Worm (Caenorhabditis elegans) whole organism, L2 larva: ENCODE data around the gene F31F6.3.

Experiments
- R02D3.7 ChIP-seq: fragments of 150-350 bp; optimal IDR thresholded peaks from 2 replicates; lab custom pipeline; 2014; ENCODE audit warnings: missing biosample characterization, missing genetic modification characterization
- aly-2 ChIP-seq: fragments of 150-350 bp; optimal IDR thresholded peaks from 2 replicates; lab custom pipeline; 2014; ENCODE audit warnings: missing biosample characterization, missing genetic modification characterization
- crh-2 ChIP-seq: sonication (generic microtip); optimal IDR thresholded peaks from 2 replicates; lab custom pipeline; 2017; ENCODE audit warnings: missing biosample characterization, missing genetic modification characterization
- dmd-4 ChIP-seq: sonication (generic microtip); optimal IDR thresholded peaks from 2 replicates; lab custom pipeline; 2017; ENCODE audit warnings: missing biosample characterization, missing genetic modification characterization
- egl-27 ChIP-seq: sonication (generic microtip); optimal IDR thresholded peaks from 3 replicates; lab custom pipeline; 2017; ENCODE audit warnings: missing biosample characterization, missing genetic modification reagents, missing genetic modification characterization
- lin-13 ChIP-seq: fragments of 150-350 bp; optimal IDR thresholded peaks from 2 replicates; lab custom pipeline; 2014; ENCODE audit warnings: missing biosample characterization, missing genetic modification reagents, missing genetic modification characterization
- lin-39 ChIP-seq: fragments of 150-350 bp; optimal IDR thresholded peaks from 2 replicates; lab custom pipeline; 2014; ENCODE audit warnings: missing biosample characterization, missing genetic modification reagents, missing genetic modification characterization
- nhr-10 ChIP-seq: sonication (generic microtip); optimal IDR thresholded peaks from 2 replicates; lab custom pipeline; 2017; ENCODE audit warnings: missing biosample characterization, missing genetic modification characterization
- nhr-11 ChIP-seq: fragments of 150-350 bp; optimal IDR thresholded peaks from 2 replicates; lab custom pipeline; 2014; ENCODE audit warnings: missing biosample characterization, missing genetic modification characterization
- skn-1 ChIP-seq: sonication (generic microtip); optimal IDR thresholded peaks from 2 replicates; lab custom pipeline; 2017; ENCODE audit warnings: missing biosample characterization, missing genetic modification characterization
- snpc-4 ChIP-seq: fragments of 150-350 bp; optimal IDR thresholded peaks from 2 replicates; lab custom pipeline; 2014; ENCODE audit warnings: missing biosample characterization, missing genetic modification characterization
- unc-62 ChIP-seq: fragments of 150-350 bp; optimal IDR thresholded peaks from 2 replicates; lab custom pipeline; 2014; ENCODE audit warnings: missing biosample characterization, missing genetic modification reagents, missing genetic modification characterization
- zag-1 ChIP-seq: fragments of 150-350 bp; optimal IDR thresholded peaks from 2 replicates; lab custom pipeline; 2014; ENCODE audit warnings: missing biosample characterization, missing genetic modification characterization

DNA sequence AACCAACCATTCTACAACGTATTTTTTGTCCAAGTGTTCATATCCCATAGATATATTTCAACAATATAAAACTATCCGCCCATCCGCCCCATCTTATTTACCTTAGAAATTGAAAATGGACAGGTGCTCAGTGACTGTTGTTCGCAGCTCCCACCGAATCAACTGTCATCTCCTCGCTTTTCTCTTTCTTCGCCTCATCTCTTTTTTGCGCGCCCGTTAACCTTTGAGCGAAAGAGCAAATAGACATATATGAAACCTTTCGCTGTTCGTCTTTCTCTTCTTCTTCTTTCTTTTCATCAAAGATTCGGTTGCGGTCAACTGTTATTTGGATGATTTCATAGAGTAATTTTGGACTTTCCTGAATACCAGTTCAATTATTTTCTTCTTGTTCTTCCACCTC, 3.0 kb upstream of the F31F6.3 start, which contains the start of gene sssh-1:
- no peak for TF ChIP-seq skn-1 (tag; lab: Kevin White, UChicago)
- TF ChIP-seq snpc-4 (tag; lab: Kevin White, UChicago): no peak
- TF ChIP-seq lin-13 (GFP tag; lab: Kevin White, UChicago): no peak
- no peak for TF ChIP-seq nhr-10 (tag; lab: Kevin White, UChicago)
- no peak for TF ChIP-seq egl-27 (tag; lab: Kevin White, UChicago)
- TF ChIP-seq crh-2: no peak
- TF ChIP-seq R02D3.7 (tag; lab: Kevin White, UChicago): no peak
- no peak for TF ChIP-seq aly-2 (tag; lab: Kevin White, UChicago)
- no peak for TF ChIP-seq dmd-4 (tag; lab: Kevin White, UChicago)
- no peak for TF ChIP-seq zag-1 (tag; lab: Kevin White, UChicago)
- TF ChIP-seq nhr-11 (tag; lab: Kevin White, UChicago): no peak
- no peak for TF ChIP-seq unc-62 (GFP tag; lab: Kevin White, UChicago)
- no peak for TF ChIP-seq lin-39 (tag; lab: Kevin White, UChicago)
